Fruit fly (Drosophila melanogaster) ovary, adult (tissue): Measurements from ENCODE around the gene Bace.

Source experiments
- CG17801 ChIP-seq: fragments of 200-800 bp; optimal IDR thresholded peaks from 2 replicates; lab custom pipeline; 2019; ENCODE audit warnings: missing biosample characterization, mild to moderate bottlenecking, missing genetic modification characterization, moderate library complexity; ENCODE audit not compliant: partially characterized antibody

The Bace gene

DNA sequence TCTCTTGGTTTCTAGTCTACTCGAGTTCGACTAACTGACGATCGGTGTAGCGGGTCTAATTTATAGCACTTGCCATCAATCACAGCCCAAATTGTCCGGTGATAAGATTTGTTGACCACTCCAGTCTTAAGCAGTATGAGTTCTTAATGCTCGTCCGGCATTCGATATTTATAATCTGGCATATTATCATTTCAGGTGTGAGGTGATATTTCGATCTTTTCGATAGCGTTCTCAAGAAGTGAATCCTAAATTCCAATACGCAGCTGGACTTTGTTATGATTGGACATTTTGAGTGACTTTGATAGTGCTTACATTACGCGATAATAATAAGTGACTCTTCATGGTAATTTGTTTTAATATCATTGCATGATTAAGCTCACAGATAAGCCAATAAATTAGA lies at the start of gene Bace:
TSS of gene Bace (minus strand) at position 39 of the 400 bp plus-strand sequence.
- no peak for TF ChIP-seq CG17801 (GFP tag; lab: Kevin White, UChicago)

DNA sequence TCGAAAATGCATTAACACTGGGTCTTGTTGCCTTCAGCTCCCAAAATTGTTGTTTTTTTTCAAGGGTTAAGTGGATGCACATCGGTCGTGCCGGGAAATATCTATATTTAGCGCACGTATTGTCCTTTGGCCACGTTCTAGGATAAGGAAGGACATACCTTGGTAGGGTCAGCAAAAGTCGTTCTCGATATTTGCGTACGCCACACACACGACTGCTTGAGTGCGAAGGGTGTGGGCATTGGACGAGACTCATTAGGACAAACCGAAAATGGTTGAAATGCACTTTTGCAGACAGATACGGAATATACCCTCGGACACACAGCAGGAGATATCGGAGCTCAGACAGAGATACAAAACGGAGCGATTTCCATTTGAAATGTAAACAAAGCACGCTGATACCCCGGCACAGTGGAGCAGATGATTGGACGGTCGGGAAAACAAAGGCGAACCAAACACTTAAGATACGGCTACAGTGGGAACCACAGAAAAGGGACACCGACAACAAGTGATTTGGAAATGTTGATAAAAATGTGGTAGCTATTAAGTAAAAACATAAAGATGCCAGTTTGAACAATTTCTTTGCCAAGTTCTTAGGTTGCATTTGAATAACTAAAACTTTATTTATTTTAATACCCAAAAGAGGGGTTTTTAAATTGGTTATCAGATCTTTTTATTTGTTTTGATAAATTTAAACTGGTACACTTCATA lies 49.4 kb upstream of the Bace start:
- no peak for TF ChIP-seq CG17801 (GFP tag; lab: Kevin White, UChicago)

DNA sequence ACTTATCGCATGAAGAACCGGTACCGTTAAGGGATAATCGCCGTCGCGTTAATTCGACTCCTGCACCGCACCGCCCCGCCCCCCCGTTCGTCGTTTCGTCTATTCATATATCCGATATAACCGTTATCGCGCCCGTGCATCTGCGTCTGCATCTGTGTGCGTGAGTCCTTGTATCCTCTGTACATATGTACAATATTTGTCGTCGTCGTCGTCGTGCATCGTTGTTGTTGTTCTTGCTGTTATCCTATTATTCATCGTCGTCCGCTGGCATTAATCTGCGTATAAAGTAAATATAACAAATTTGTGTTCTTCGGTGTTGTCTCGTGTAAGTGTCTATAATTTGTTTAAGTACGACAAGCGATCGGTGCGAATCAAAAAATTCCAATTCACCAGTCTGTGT lies 48.5 kb upstream of the Bace start:
- TF ChIP-seq CG17801 (GFP tag; lab: Kevin White, UChicago), result no peak

DNA sequence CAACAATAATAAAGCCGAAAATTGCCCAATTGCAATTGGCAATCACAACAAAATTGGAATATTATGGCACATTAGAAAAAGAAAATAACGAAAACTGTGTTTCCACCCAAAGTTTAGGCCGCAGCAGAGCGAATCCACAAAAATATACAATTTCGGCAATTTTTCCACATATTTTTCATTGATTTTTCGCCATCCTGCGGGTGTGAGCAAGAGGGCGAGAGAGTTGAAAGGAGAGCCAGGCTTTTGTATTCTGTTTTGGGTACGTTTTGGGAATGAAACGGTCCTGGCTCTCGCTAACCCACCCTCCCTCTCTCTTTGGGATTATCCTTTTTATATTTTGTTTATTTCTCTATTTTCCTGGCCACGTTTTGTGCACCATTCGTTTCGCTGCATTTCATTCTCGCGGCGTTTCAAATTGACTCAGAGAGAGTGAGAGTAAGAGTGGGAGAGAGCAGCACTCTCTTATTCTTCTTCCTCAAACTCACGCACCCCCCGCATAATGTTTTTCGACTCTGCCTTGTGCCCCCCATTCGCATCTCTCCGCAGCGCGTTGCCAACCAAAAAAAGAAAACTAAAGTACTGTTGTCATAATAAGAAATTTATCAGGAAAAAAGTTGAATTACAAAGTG lies 47.7 kb upstream of the Bace start:
- TF ChIP-seq CG17801 (GFP tag; lab: Kevin White, UChicago), result no peak

DNA sequence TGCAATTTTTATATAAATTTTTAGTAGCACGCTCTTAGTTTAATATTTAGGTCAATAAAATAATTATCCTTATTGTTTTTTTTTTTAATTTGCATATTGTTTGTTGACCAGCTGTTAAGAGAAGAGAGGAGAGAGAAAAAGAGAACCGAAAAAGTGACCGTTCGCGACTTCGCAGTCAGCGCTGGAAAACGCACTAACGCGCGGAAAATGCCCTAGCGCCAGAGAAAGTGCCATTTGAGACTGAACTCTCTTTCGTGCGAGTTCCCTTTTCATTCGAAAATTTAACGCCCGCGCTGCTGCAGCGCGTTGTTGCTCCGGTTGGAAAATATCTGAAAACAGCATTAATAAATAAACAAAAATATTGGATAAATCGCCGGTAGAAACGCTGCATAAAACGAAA lies 47.0 kb upstream of the Bace start:
- no peak for TF ChIP-seq CG17801 (GFP tag; lab: Kevin White, UChicago)

DNA sequence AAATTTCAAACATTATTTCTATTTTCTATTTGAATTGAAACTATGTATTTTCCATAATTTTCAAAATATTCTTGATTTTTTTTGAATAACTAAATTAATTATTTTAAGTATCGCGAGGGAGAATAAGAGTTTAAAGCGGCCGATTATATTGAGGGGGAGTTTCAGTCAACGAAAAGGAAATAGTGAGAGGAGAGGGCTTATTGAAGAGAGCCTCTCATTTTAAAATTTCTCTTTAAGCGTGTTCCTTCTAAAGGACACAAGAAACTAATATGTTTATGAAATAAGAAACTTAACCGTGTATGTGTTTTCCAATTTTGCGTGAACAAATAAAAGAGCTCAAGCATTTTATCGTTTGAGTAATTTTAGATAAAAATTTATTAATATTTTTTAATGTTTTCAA lies 46.5 kb upstream of the Bace start:
- no peak for TF ChIP-seq CG17801 (GFP tag; lab: Kevin White, UChicago)

DNA sequence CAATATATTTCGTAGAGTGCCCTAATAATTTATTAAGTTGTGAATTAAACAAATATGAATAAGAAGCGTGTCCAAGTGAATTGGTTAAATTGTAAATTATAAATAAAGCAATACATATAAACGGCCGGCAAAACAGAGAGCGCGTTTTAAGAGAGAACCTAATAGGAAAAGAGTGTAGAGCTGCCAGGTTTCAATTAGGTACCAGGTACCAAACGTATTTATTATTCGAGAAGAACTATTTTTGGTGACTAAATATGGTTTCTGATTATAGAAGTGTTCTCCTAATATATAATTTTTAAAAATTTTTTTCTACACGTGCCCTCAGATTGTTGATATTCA lies 46.1 kb upstream of the Bace start:
- TF ChIP-seq CG17801 (GFP tag; lab: Kevin White, UChicago), result no peak

DNA sequence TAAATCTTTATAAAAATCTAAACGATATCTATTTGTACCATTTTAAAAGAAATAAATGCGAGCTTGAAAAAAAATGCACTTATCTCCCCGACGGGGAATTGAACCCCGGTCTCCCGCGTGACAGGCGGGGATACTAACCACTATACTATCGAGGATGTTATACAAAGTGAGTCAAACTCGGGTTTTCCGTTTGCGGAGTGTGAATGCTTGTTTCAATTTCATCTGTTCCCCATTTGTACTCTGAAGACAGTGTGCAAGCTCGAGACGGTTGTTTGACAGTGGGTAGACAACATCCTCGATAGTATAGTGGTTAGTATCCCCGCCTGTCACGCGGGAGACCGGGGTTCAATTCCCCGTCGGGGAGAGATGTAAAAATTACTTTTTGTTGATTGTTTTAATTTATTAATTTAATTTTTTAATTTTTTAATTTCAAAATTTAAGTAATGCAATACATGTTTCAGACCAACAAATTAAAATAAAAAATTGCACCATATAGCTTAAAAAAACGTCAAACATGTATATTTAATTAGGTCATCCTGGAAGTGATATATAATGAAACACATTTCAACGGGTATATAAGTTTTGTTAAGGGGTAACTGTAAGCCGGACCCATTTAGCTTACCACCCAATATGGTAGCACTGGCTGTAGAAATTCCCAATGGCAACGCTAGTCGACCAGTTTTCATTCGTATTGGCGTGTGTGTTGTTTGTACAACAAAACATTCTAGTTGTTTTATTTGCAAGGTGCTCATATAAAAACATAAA lies 45.5 kb upstream of the Bace start, which contains the start of gene Sema1a:
TSS of gene Sema1a (plus strand) at position 679 of the 765 bp plus-strand sequence.
- peak; percentile 47 for TF ChIP-seq CG17801 (GFP tag; lab: Kevin White, UChicago)

DNA sequence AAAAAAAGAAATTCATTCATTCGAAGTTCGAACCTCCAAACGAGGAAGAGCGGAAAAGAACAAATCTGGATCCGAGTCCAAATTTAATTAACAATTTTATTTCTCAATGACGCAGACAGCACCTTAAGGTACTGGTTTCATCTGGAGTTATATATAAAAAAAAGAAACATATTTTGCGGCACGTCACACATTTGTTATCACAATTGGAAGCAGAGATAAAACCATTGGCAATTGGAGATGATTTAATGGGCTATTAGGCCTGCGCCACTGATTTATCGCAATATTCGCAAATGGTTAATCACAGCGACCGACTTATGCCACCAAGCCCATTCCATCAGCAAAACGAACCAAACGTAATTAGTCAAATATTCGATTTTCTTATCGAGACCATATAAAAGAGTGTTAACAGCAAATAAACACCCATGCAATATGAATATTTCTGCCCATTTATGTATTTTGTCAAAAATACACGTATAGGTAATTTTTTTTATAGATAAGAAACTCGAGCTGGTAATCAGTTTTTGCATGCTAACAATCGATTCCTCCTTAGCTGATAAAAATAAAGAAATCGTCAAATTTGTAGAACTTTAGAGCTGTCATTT lies 42.4 kb upstream of the Bace start:
- TF ChIP-seq CG17801 (GFP tag; lab: Kevin White, UChicago), result no peak

DNA sequence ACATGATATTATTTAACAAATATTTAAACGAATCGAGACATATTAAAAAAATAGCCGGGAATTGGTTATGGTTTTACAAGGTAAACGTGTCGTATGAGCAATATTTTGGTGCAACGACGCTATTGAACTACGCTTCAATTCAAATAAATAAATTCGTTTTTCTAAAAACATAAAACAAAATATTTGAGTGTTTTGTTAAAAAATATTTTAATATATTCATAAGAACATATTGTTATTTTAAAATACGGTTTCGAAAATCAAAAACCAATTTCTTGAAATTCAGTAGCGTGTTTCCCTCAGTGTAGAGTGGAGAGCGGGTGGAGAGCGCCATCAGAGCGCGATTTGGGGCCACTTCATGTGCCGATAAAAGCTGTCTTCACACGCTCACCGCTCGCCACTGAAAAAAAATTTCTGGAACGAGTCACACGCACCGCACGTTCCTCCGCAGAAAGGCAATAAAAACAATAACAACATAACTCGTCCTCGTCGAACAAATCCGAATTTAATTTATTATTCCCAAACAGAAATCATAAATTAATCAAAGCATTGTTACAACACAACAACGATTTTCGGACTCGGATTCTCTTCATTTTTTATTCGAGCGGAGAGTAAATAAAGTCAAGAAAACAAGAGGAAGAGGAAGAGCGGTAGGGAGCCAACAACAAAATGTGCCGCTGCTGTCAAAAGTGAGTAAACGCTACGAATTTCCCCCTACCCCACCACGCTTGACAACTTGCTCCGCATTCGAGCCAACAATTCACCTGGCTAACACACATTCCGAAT lies 39.5 kb upstream of the Bace start:
- TF ChIP-seq CG17801 (GFP tag; lab: Kevin White, UChicago), result peak; percentile 89

DNA sequence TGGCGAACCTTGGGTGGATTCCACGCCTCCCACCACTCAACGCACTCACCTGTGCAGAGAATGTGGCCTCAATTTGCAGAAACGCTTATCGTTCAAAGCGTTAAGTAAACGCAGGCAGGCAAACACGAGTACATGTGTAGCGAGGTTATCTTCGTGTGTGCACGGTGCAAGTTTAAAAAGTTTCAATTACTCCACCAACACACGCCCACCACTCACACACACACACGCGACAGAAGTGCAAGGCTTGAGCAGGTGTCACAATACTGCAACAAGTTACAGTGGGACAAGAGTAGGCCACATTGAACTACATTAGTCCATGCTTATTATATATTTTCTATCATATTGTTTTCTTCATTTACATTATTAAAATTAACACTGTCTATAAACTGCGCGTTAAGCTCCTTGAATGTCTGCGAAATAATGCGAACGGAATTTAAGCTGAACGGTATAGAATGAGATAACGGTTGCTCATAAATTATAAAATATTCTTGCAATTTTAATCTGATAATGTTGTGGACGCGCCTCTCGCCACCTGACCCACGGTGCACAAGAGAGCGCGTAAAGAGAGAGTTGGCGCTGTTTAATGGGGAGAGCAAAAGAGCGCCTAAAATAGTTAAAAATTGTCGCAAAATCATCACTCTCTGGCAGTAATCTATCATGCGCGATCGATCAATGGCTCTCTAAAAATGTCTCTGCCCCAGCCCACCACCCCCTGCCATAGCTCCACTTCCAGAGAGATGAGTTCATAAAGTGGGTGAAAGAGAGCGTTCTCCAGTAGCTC lies 38.6 kb upstream of the Bace start:
- peak; percentile 96 for TF ChIP-seq CG17801 (GFP tag; lab: Kevin White, UChicago)

DNA sequence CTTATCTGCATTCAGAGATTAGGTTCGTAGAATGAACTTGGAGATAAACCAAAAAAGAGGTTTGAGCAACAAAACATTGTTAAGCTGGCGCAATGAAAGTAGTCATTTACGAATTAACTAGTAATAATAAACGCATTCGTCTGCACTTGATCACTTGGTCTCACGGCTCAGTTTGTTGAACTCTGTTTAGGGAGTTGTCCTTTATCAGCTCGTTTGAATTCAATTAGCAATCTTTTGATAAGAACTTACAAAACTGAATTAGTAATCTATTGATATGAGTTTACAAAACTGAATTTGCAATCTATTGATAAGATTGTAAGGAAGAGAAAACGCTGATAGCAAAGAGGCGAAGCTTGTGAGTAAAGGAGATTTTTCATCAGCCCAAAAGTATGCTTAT lies 38.0 kb upstream of the Bace start:
- TF ChIP-seq CG17801 (GFP tag; lab: Kevin White, UChicago), result no peak

DNA sequence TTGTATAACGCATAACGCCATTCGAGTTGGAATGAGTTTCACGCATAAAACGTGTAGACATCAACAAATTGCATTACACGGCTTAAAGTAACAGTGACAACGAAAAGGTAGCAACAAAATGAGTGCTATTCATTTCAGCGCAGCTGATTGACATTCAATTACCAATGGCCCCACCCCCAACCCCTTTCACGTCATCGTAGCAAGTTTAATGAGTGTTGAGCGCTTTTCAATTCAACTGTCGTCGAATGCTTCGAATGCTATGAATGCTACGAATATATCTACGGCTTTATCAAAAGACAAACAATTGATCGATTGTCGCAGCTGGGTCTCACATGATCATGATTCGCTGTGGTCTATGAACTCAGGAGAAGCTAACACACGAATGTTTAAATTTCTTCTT lies 37.5 kb upstream of the Bace start:
- no peak for TF ChIP-seq CG17801 (GFP tag; lab: Kevin White, UChicago)

DNA sequence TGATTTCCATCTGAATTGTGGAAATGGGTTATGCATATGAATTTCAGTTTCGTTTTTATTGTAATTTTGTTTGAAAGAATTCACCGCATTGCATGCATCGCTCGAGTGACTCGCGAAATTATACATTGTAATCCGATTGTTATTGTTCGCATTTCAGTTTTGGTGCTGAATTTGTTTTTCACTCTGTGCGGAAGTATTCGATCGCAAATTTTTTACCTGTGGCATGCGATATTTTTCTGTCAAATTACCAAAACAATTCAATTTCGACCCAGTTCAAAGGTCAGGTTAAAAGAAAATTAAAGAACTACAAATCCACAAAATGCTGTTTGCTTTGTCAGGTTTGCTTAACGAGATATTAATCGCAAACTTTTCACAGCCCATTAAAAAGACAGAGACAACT lies 36.7 kb upstream of the Bace start:
- no peak for TF ChIP-seq CG17801 (GFP tag; lab: Kevin White, UChicago)
